Fruit fly (Drosophila melanogaster): ENCODE results near the gene CG32201.

- TF ChIP-seq Myc (optimal IDR thresholded peaks at IDR 0.05) (no peak), psq (optimal IDR thresholded peaks at IDR 0.05) (no peak), insv (optimal IDR thresholded peaks at IDR 0.05) (no peak), Sin3A (optimal IDR thresholded peaks at IDR 0.05) (no peak)
Measured at dm6 chr3L:18636782-18637181, 27.4 kb downstream of the CG32201 start.

All from Kc167 (cell line).